Fruit fly (Drosophila melanogaster): ENCODE measurements around the gene Obp99d.

Obp99d gene

dm6 chr3R:29714314-29714713 lies at the start of gene Obp99d:
Gene Obp99d (plus strand): TSS chr3R:29714505.
- TF ChIP-seq Myc (optimal IDR thresholded peaks at IDR 0.05), result no peak
- no peak for TF ChIP-seq ttk (optimal IDR thresholded peaks at IDR 0.05)
- no peak for TF ChIP-seq psq (optimal IDR thresholded peaks at IDR 0.05)
- TF ChIP-seq insv (optimal IDR thresholded peaks at IDR 0.05), result no peak

dm6 chr3R:29668777-29669176 lies 45.5 kb upstream of the Obp99d start, which contains the start of the genes ppk20 and ppk30:
Gene ppk20 (minus strand): TSS chr3R:29668877.
Gene ppk30 (plus strand): TSS chr3R:29669149.
- TF ChIP-seq psq (optimal IDR thresholded peaks at IDR 0.05), result no peak
- no peak for TF ChIP-seq ttk (optimal IDR thresholded peaks at IDR 0.05)
- no peak for TF ChIP-seq h (optimal IDR thresholded peaks at IDR 0.05)
- no peak for TF ChIP-seq insv (optimal IDR thresholded peaks at IDR 0.05)
- TF ChIP-seq Myc (optimal IDR thresholded peaks at IDR 0.05), result no peak
- TF ChIP-seq Sin3A (optimal IDR thresholded peaks at IDR 0.05), result no peak

dm6 chr3R:29671060-29671707 lies 43.1 kb upstream of the Obp99d start, which contains the start of gene Obp99a:
Gene Obp99a (plus strand): TSS chr3R:29671657.
- TF ChIP-seq Sin3A (optimal IDR thresholded peaks at IDR 0.05) (no peak), ttk (optimal IDR thresholded peaks at IDR 0.05) (no peak), h (optimal IDR thresholded peaks at IDR 0.05) (no peak), Myc (optimal IDR thresholded peaks at IDR 0.05) (no peak), insv (optimal IDR thresholded peaks at IDR 0.05) (no peak)

dm6 chr3R:29672156-29672555 lies 42.1 kb upstream of the Obp99d start, which contains the start of gene ppk19:
Gene ppk19 (plus strand): TSS chr3R:29672456.
- TF ChIP-seq h (optimal IDR thresholded peaks at IDR 0.05), result no peak
- no peak for TF ChIP-seq Myc (optimal IDR thresholded peaks at IDR 0.05)
- no peak for TF ChIP-seq Sin3A (optimal IDR thresholded peaks at IDR 0.05)
- no peak for TF ChIP-seq ttk (optimal IDR thresholded peaks at IDR 0.05)
- no peak for TF ChIP-seq insv (optimal IDR thresholded peaks at IDR 0.05)
- TF ChIP-seq psq (optimal IDR thresholded peaks at IDR 0.05), result no peak

dm6 chr3R:29675333-29675732 lies 39.0 kb upstream of the Obp99d start, which contains the start of the genes Bub3 and Cap-D2:
Gene Bub3 (minus strand): TSS chr3R:29675421.
Gene Cap-D2 (plus strand): TSS chr3R:29675651.
- TF ChIP-seq h (optimal IDR thresholded peaks at IDR 0.05) (no peak), ttk (optimal IDR thresholded peaks at IDR 0.05) (no peak), Sin3A (optimal IDR thresholded peaks at IDR 0.05) (no peak), Myc (optimal IDR thresholded peaks at IDR 0.05) (no peak), psq (optimal IDR thresholded peaks at IDR 0.05) (no peak)

- TF ChIP-seq h (optimal IDR thresholded peaks at IDR 0.05) (no peak), ttk (optimal IDR thresholded peaks at IDR 0.05) (no peak), Myc (optimal IDR thresholded peaks at IDR 0.05) (no peak), insv (optimal IDR thresholded peaks at IDR 0.05) (no peak), psq (optimal IDR thresholded peaks at IDR 0.05) (no peak), Sin3A (optimal IDR thresholded peaks at IDR 0.05) (no peak)
Measured at dm6 chr3R:29681241-29681640, 33.1 kb upstream of the Obp99d start.

- TF ChIP-seq Sin3A (optimal IDR thresholded peaks at IDR 0.05) (no peak), psq (optimal IDR thresholded peaks at IDR 0.05) (no peak), h (optimal IDR thresholded peaks at IDR 0.05) (no peak), insv (optimal IDR thresholded peaks at IDR 0.05) (no peak), ttk (optimal IDR thresholded peaks at IDR 0.05) (no peak), Myc (optimal IDR thresholded peaks at IDR 0.05) (no peak)
Measured at dm6 chr3R:29682152-29682600, 32.1 kb upstream of the Obp99d start, which contains the start of the genes CG7582 and Gycalpha99B. Gene CG7582 (minus strand): TSS chr3R:29682278. Gene Gycalpha99B (plus strand): TSS chr3R:29682503.

dm6 chr3R:29686698-29687097 lies 27.6 kb upstream of the Obp99d start:
- TF ChIP-seq Sin3A (optimal IDR thresholded peaks at IDR 0.05) (no peak), psq (optimal IDR thresholded peaks at IDR 0.05) (no peak)

- TF ChIP-seq insv (optimal IDR thresholded peaks at IDR 0.05) (no peak), h (optimal IDR thresholded peaks at IDR 0.05) (no peak), ttk (optimal IDR thresholded peaks at IDR 0.05) (no peak), Sin3A (optimal IDR thresholded peaks at IDR 0.05) (no peak), Myc (optimal IDR thresholded peaks at IDR 0.05) (no peak), psq (optimal IDR thresholded peaks at IDR 0.05) (no peak)
Measured at dm6 chr3R:29689211-29689610, 25.1 kb upstream of the Obp99d start, which contains the start of gene Obp99c. Gene Obp99c (minus strand): TSS chr3R:29689311.

- TF ChIP-seq ttk (optimal IDR thresholded peaks at IDR 0.05) (no peak), Sin3A (optimal IDR thresholded peaks at IDR 0.05) (no peak), insv (optimal IDR thresholded peaks at IDR 0.05) (no peak), h (optimal IDR thresholded peaks at IDR 0.05) (no peak), psq (optimal IDR thresholded peaks at IDR 0.05) (no peak), Myc (optimal IDR thresholded peaks at IDR 0.05) (no peak)
Measured at dm6 chr3R:29689833-29690538, 24.3 kb upstream of the Obp99d start.

- TF ChIP-seq h (optimal IDR thresholded peaks at IDR 0.05) (no peak), Myc (optimal IDR thresholded peaks at IDR 0.05) (no peak), psq (optimal IDR thresholded peaks at IDR 0.05) (no peak)
Measured at dm6 chr3R:29690539-29690852, 23.8 kb upstream of the Obp99d start.

dm6 chr3R:29690960-29691527 lies 23.3 kb upstream of the Obp99d start:
- TF ChIP-seq insv (optimal IDR thresholded peaks at IDR 0.05), result no peak
- no peak for TF ChIP-seq ttk (optimal IDR thresholded peaks at IDR 0.05)
- no peak for TF ChIP-seq Myc (optimal IDR thresholded peaks at IDR 0.05)
- no peak for TF ChIP-seq h (optimal IDR thresholded peaks at IDR 0.05)
- TF ChIP-seq Sin3A (optimal IDR thresholded peaks at IDR 0.05), result no peak
- TF ChIP-seq psq (optimal IDR thresholded peaks at IDR 0.05), result no peak
